Worm (Caenorhabditis elegans): ENCODE measurements around the gene acs-20.

Gene acs-20

DNA sequence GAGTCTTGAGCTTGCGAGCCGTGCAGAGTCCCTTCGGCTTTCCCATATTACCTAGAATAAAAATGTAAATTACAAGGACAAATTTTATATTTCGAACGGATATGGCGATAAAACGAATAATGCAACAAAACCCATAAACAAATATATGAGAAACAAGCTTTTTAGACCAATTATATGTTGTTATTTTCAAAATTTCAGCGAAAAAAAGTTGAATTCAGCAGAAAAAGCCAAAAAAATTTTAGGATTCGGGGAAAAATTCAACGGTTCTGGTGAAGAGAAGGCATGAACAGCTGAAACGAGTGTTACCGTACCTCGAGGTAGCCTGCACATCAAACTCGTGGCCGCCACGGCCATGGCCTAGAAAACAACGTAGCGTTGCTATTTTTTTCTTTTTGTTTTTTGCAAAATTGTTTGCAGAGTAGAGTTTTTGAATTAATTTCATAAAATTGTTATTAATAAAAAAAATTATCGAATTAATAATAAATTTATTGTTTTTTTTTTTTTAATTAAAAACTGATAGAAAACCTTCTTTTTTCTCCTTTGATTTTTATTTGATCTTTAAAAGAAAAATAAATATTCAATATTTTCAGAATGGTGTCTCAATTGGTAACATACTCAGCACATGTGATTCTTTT is 7.4 kb downstream of the acs-20 start, which contains the start of the genes rps-23 and dpm-3 (continued):
- TF ChIP-seq alr-1 (tag; optimal IDR thresholded peaks at IDR 0.05) = no peak
- TF ChIP-seq unc-39 (tag; optimal IDR thresholded peaks at IDR 0.05) = no peak
- TF ChIP-seq mbf-1 (tag; optimal IDR thresholded peaks at IDR 0.05) = no peak
- TF ChIP-seq sma-3 (GFP tag; optimal IDR thresholded peaks at IDR 0.05) = peak; percentile 95
- TF ChIP-seq elt-3 (tag; optimal IDR thresholded peaks at IDR 0.05) = no peak
- peak; percentile 92 for TF ChIP-seq gmeb-1 (tag; optimal IDR thresholded peaks at IDR 0.05)
- TF ChIP-seq lin-11 (tag; optimal IDR thresholded peaks at IDR 0.05) = peak; percentile 97
- TF ChIP-seq nhr-237 (tag; optimal IDR thresholded peaks at IDR 0.05) = peak; percentile 62
- peak; percentile 81 for TF ChIP-seq fos-1 (tag; optimal IDR thresholded peaks at IDR 0.05)
- no peak for TF ChIP-seq aly-2 (tag; optimal IDR thresholded peaks at IDR 0.05)
- TF ChIP-seq egl-27 (tag; optimal IDR thresholded peaks at IDR 0.05) = peak; percentile 73
- no peak for TF ChIP-seq ztf-1 (GFP tag; conservative IDR thresholded peaks at IDR 0.05)
- TF ChIP-seq nhr-6 (tag; optimal IDR thresholded peaks at IDR 0.05) = peak; percentile 76
- TF ChIP-seq nhr-129 (tag; optimal IDR thresholded peaks at IDR 0.05) = peak; percentile 99
- TF ChIP-seq ztf-11 (tag; optimal IDR thresholded peaks at IDR 0.05) = no peak
- peak; percentile 98 for TF ChIP-seq ZK546.5 (tag; optimal IDR thresholded peaks at IDR 0.05)
- peak; percentile 75 for TF ChIP-seq blmp-1 (tag; optimal IDR thresholded peaks at IDR 0.05; ENCODE audit: insufficient read depth)
- peak; percentile 88 for TF ChIP-seq sem-4 (tag; optimal IDR thresholded peaks at IDR 0.05)
- TF ChIP-seq C34F6.9 (tag; optimal IDR thresholded peaks at IDR 0.05) = peak; percentile 96
- peak; percentile 50 for TF ChIP-seq nhr-77 (tag; optimal IDR thresholded peaks at IDR 0.05)
- peak; percentile 79 for TF ChIP-seq snpc-4 (tag; optimal IDR thresholded peaks at IDR 0.05)
- TF ChIP-seq mdl-1 (tag; optimal IDR thresholded peaks at IDR 0.05) = peak; percentile 33 to 49
- TF ChIP-seq nhr-25 (tag; optimal IDR thresholded peaks at IDR 0.05) = peak; percentile 93
- TF ChIP-seq mab-5 (tag; optimal IDR thresholded peaks at IDR 0.05) = peak; percentile 80

DNA sequence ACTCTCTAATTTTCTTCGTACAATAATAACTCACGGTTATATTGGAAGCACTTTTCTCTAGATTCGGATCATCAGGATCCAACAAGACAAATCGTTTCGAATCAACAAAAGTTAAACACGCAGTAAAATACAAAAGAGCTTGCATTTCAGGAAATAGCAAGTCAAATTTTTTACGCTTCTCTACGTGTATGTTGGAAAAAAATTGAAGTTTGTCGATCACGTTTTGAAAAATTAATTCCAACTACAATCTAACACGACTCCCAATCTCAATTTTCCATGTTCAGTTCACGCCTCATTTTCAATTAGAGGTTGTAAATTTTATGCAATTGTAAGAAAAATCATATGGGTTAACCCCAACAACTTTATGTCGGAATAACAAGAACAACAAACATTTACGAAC is 8.6 kb downstream of the acs-20 start, which contains the start of gene spe-45:
TSS of gene spe-45 (minus strand) at position 145 of the 400 bp plus-strand sequence.
- TF ChIP-seq nhr-12 (tag; optimal IDR thresholded peaks at IDR 0.05) = no peak
- TF ChIP-seq nhr-11 (tag; optimal IDR thresholded peaks at IDR 0.05) = no peak
- no peak for TF ChIP-seq sma-9 (GFP tag; optimal IDR thresholded peaks at IDR 0.05)
- no peak for TF ChIP-seq sma-9 (tag; optimal IDR thresholded peaks at IDR 0.05)
- no peak for TF ChIP-seq nhr-237 (tag; optimal IDR thresholded peaks at IDR 0.05)
- no peak for TF ChIP-seq elt-1 (tag; optimal IDR thresholded peaks at IDR 0.05)
- peak; percentile 0 for TF ChIP-seq nhr-129 (tag; optimal IDR thresholded peaks at IDR 0.05)
- TF ChIP-seq nhr-23 (tag; optimal IDR thresholded peaks at IDR 0.05) = no peak
- no peak for TF ChIP-seq nhr-21 (tag; optimal IDR thresholded peaks at IDR 0.05)

DNA sequence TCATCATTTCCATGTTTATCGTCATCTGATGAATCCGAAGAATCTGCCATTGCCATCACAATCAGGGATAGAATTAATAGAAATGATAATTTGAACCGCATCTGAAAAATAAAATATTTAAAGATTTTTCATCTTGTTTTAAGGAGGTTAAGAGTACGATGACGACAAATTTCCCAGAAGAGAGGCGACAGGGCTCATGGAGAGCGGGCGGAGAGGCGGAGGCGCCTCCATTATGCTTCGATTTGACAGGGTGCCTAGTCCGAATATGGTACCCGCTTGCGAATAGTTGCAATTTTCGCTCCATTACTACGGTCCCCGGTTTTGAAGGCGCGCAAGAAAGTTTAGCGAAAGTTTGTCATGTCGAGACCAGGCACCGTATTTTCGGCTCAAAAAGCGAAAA is 13.4 kb downstream of the acs-20 start, which contains the start of gene F28D1.6:
TSS of gene F28D1.6 (minus strand) at position 101 of the 400 bp plus-strand sequence.
- no peak for TF ChIP-seq ZK546.5 (tag; optimal IDR thresholded peaks at IDR 0.05)
- TF ChIP-seq nhr-77 (tag; optimal IDR thresholded peaks at IDR 0.05) = no peak
- no peak for TF ChIP-seq lin-11 (tag; optimal IDR thresholded peaks at IDR 0.05)
- no peak for TF ChIP-seq lin-13 (GFP tag; optimal IDR thresholded peaks at IDR 0.05)
- no peak for TF ChIP-seq nhr-10 (tag; optimal IDR thresholded peaks at IDR 0.05)
- no peak for TF ChIP-seq lsy-2 (tag; optimal IDR thresholded peaks at IDR 0.05)
- no peak for TF ChIP-seq lin-39 (tag; optimal IDR thresholded peaks at IDR 0.05)
- no peak for TF ChIP-seq aly-2 (tag; optimal IDR thresholded peaks at IDR 0.05)
- TF ChIP-seq unc-55 (GFP tag; optimal IDR thresholded peaks at IDR 0.05) = no peak
- TF ChIP-seq blmp-1 (tag; optimal IDR thresholded peaks at IDR 0.05; ENCODE audit: insufficient read depth) = no peak
- TF ChIP-seq sma-9 (GFP tag; optimal IDR thresholded peaks at IDR 0.05) = no peak
- TF ChIP-seq sma-9 (tag; optimal IDR thresholded peaks at IDR 0.05) = no peak
- TF ChIP-seq sma-3 (GFP tag; optimal IDR thresholded peaks at IDR 0.05) = no peak
- no peak for TF ChIP-seq nhr-11 (tag; optimal IDR thresholded peaks at IDR 0.05)

- TF ChIP-seq mdl-1 (tag; optimal IDR thresholded peaks at IDR 0.05) = no peak
- TF ChIP-seq mab-5 (tag; optimal IDR thresholded peaks at IDR 0.05) = no peak
- TF ChIP-seq snpc-4 (tag; optimal IDR thresholded peaks at IDR 0.05) = no peak
- no peak for TF ChIP-seq nhr-21 (tag; optimal IDR thresholded peaks at IDR 0.05)
- TF ChIP-seq nhr-12 (tag; optimal IDR thresholded peaks at IDR 0.05) = no peak
- no peak for TF ChIP-seq nhr-23 (tag; optimal IDR thresholded peaks at IDR 0.05)
- no peak for TF ChIP-seq sma-3 (GFP tag; optimal IDR thresholded peaks at IDR 0.05)
- TF ChIP-seq sma-9 (GFP tag; optimal IDR thresholded peaks at IDR 0.05) = no peak
- TF ChIP-seq sma-9 (tag; optimal IDR thresholded peaks at IDR 0.05) = no peak
- TF ChIP-seq gmeb-1 (tag; optimal IDR thresholded peaks at IDR 0.05) = no peak
- TF ChIP-seq ztf-4 (tag; optimal IDR thresholded peaks at IDR 0.05) = no peak
- TF ChIP-seq elt-3 (tag; optimal IDR thresholded peaks at IDR 0.05) = no peak
- no peak for TF ChIP-seq egl-27 (tag; optimal IDR thresholded peaks at IDR 0.05)
- no peak for TF ChIP-seq nhr-237 (tag; optimal IDR thresholded peaks at IDR 0.05)
- TF ChIP-seq unc-39 (tag; optimal IDR thresholded peaks at IDR 0.05) = no peak
- TF ChIP-seq sem-4 (tag; optimal IDR thresholded peaks at IDR 0.05) = no peak
Observed at ce11 chrIV:12382864-12383263, 15.6 kb downstream of the acs-20 start, which contains the start of gene thn-2. Gene thn-2, plus strand, starts transcription at chrIV:12383170.

Measured in whole organism, L2 larva.